Worm (Caenorhabditis elegans) whole organism, young adult: ENCODE data around the gene jmjd-3.3.
"Not testable (repeated sequence)": the region's sequence is repeated elsewhere in the genome, so short reads cannot be mapped to it uniquely, and the experiment has no call there.

Experiments used
- F23B12.7 ChIP-seq: sonication (generic microtip); optimal IDR thresholded peaks from 2 replicates; lab custom pipeline; 2017; ENCODE audit warnings: missing genetic modification characterization, mild to moderate bottlenecking, missing compliant biosample characterization, antibody characterized with exemption, moderate library complexity; ENCODE audit not compliant: insufficient read depth
- F55B11.4 ChIP-seq: sonication (generic microtip); optimal IDR thresholded peaks from 2 replicates; lab custom pipeline; 2016; ENCODE audit warnings: missing compliant biosample characterization, missing genetic modification characterization, borderline replicate concordance; ENCODE audit not compliant: insufficient read depth
- F57A8.1 ChIP-seq: fragments of 200-800 bp; sonication (Bioruptor generic); optimal IDR thresholded peaks from 2 replicates; lab custom pipeline; 2018; ENCODE audit warnings: mild to moderate bottlenecking, missing genetic modification characterization, moderate library complexity, missing compliant biosample characterization
- ama-1 ChIP-seq, 3 experiments: fragments of 150-350 bp in 1 of 3; sonication (generic microtip) in 2 of 3; optimal IDR thresholded peaks; 2 replicates each; lab custom pipeline; 2014 to 2018; ENCODE audit warnings: missing biosample characterization in 2 of 3, missing genetic modification characterization in 2 of 3, missing genetic modification reagents in 2 of 3
- athp-1 ChIP-seq: sonication (generic microtip); optimal IDR thresholded peaks from 2 replicates; lab custom pipeline; 2017; ENCODE audit warnings: mild to moderate bottlenecking, missing genetic modification characterization, missing compliant biosample characterization
- egl-18 ChIP-seq: fragments of 200-800 bp; sonication (Bioruptor generic); IDR thresholded peaks from 2 replicates; pipeline ENCODE4 v1.3.6; 2022; ENCODE audit warnings: missing genetic modification reagents, missing genetic modification characterization, missing compliant biosample characterization
- egl-44 ChIP-seq: fragments of 200-800 bp; sonication (Bioruptor generic); IDR thresholded peaks from 2 replicates; pipeline ENCODE4 v1.3.6; 2022; ENCODE audit warnings: missing genetic modification reagents, missing genetic modification characterization, missing compliant biosample characterization
- hmg-1.2 ChIP-seq: fragments of 200-800 bp; sonication (Bioruptor generic); IDR thresholded peaks from 2 replicates; pipeline ENCODE4 v1.3.6; 2022; ENCODE audit warnings: missing genetic modification reagents, missing genetic modification characterization, missing compliant biosample characterization
- hmg-20 ChIP-seq: fragments of 200-800 bp; sonication (Bioruptor generic); IDR thresholded peaks from 2 replicates; pipeline ENCODE4 v1.3.6; 2022; ENCODE audit warnings: missing genetic modification reagents, missing genetic modification characterization, missing compliant biosample characterization
- madf-6 ChIP-seq: fragments of 200-800 bp; sonication (Bioruptor generic); IDR thresholded peaks from 2 replicates; pipeline ENCODE4 v1.3.6; 2022; ENCODE audit warnings: missing genetic modification reagents, missing genetic modification characterization, missing compliant biosample characterization
- nhr-27 ChIP-seq: fragments of 200-800 bp; sonication (Bioruptor generic); optimal IDR thresholded peaks from 2 replicates; lab custom pipeline; 2018; ENCODE audit warnings: mild to moderate bottlenecking, missing genetic modification characterization, moderate library complexity, missing compliant biosample characterization
- somi-1 ChIP-seq: fragments of 200-800 bp; sonication (Bioruptor generic); optimal IDR thresholded peaks from 2 replicates; lab custom pipeline; 2018; ENCODE audit warnings: mild to moderate bottlenecking, missing genetic modification characterization, missing compliant biosample characterization
- ztf-6 ChIP-seq: fragments of 200-800 bp; sonication (Bioruptor generic); IDR thresholded peaks from 2 replicates; pipeline ENCODE4 v1.3.6; 2022; ENCODE audit warnings: missing genetic modification reagents, missing genetic modification characterization, missing compliant biosample characterization

ce11 chrX:13431388-13431787, 4.8 kb upstream of the jmjd-3.3 start, which contains the start of gene C29F7.10:
- TF ChIP-seq hmg-20 (GFP tag; lab: Robert Waterston, UW); ama-1 (optimal IDR thresholded peaks at IDR 0.05; lab: Kevin White, UChicago); ama-1 (GFP tag; optimal IDR thresholded peaks at IDR 0.05; lab: Kevin White, UChicago); somi-1 (GFP tag; lab: Kevin White, UChicago); F23B12.7; nhr-27; egl-44 (GFP tag; lab: Robert Waterston, UW); hmg-1.2 (GFP tag; lab: Robert Waterston, UW); madf-6 (GFP tag; lab: Robert Waterston, UW); egl-18 (GFP tag; lab: Robert Waterston, UW); F55B11.4 (tag; lab: Kevin White, UChicago); F57A8.1; athp-1 (tag; lab: Kevin White, UChicago); ztf-6 (GFP tag; lab: Robert Waterston, UW): not testable (repeated sequence)
